Worm (Caenorhabditis elegans) whole organism, L3 larva: Measurements from ENCODE around the gene Y59E9AL.4.
A peak's percentile ranks its signal among the peaks of the same experiment; 100 is the strongest.
"Not testable (repeated sequence)": the region's sequence is repeated elsewhere in the genome, so short reads cannot be mapped to it uniquely, and the experiment has no call there.

Source experiments
- R02D3.7 ChIP-seq: fragments of 150-350 bp; optimal IDR thresholded peaks from 2 replicates; lab custom pipeline; 2014; ENCODE audit warnings: missing biosample characterization, missing genetic modification characterization
- ZK546.5 ChIP-seq: sonication (generic microtip); optimal IDR thresholded peaks from 2 replicates; lab custom pipeline; 2017; ENCODE audit warnings: missing biosample characterization, missing genetic modification characterization
- aly-2 ChIP-seq: fragments of 150-350 bp; optimal IDR thresholded peaks from 2 replicates; lab custom pipeline; 2014; ENCODE audit warnings: missing biosample characterization, missing genetic modification characterization
- ama-1 ChIP-seq: fragments of 150-350 bp; optimal IDR thresholded peaks from 2 replicates; lab custom pipeline; 2018
- ceh-16 ChIP-seq: sonication (generic microtip); optimal IDR thresholded peaks from 2 replicates; lab custom pipeline; 2017; ENCODE audit warnings: missing biosample characterization, missing genetic modification characterization
- ceh-28 ChIP-seq: fragments of 150-350 bp; optimal IDR thresholded peaks from 2 replicates; lab custom pipeline; 2014; ENCODE audit warnings: missing biosample characterization, missing genetic modification reagents, missing genetic modification characterization
- ceh-9 ChIP-seq: sonication (generic microtip); optimal IDR thresholded peaks from 2 replicates; lab custom pipeline; 2018; ENCODE audit warnings: missing biosample characterization, missing genetic modification characterization
- egl-27 ChIP-seq: sonication (generic microtip); optimal IDR thresholded peaks from 4 replicates; lab custom pipeline; 2017; ENCODE audit warnings: missing biosample characterization, missing genetic modification reagents, missing genetic modification characterization
- egl-5 ChIP-seq: fragments of 150-350 bp; optimal IDR thresholded peaks from 2 replicates; lab custom pipeline; 2017; ENCODE audit warnings: missing biosample characterization, missing genetic modification reagents, missing genetic modification characterization, inconsistent platforms
- elt-1 ChIP-seq: fragments of 150-350 bp; optimal IDR thresholded peaks from 2 replicates; lab custom pipeline; 2014; ENCODE audit warnings: missing biosample characterization, missing genetic modification characterization
- elt-3 ChIP-seq, 3 experiments: fragments of 150-350 bp in 1 of 3; sonication (generic microtip) in 2 of 3; optimal IDR thresholded peaks; 2 replicates in 2 of 3; 4 replicates in 1 of 3; lab custom pipeline; 2014 to 2017; ENCODE audit warnings: missing biosample characterization in 3 of 3, missing genetic modification characterization in 3 of 3
- eor-1 ChIP-seq, 2 experiments: fragments of 150-350 bp; optimal IDR thresholded peaks; 2 replicates each; lab custom pipeline; 2014 to 2018; ENCODE audit warnings: missing biosample characterization in 2 of 2, missing genetic modification characterization in 2 of 2
- fkh-2 ChIP-seq: fragments of 150-350 bp; optimal IDR thresholded peaks from 2 replicates; lab custom pipeline; 2014; ENCODE audit warnings: missing biosample characterization, missing genetic modification reagents, missing genetic modification characterization
- fos-1 ChIP-seq: fragments of 150-350 bp; optimal IDR thresholded peaks from 2 replicates; lab custom pipeline; 2014; ENCODE audit warnings: missing biosample characterization, missing genetic modification characterization
- jun-1 ChIP-seq: fragments of 150-350 bp; optimal IDR thresholded peaks from 2 replicates; lab custom pipeline; 2014; ENCODE audit warnings: missing biosample characterization, missing genetic modification reagents, missing genetic modification characterization
- lin-15B ChIP-seq: fragments of 150-350 bp; optimal IDR thresholded peaks from 2 replicates; lab custom pipeline; 2014; ENCODE audit warnings: missing biosample characterization, missing genetic modification characterization
- lin-39 ChIP-seq: fragments of 150-350 bp; optimal IDR thresholded peaks from 2 replicates; lab custom pipeline; 2018; ENCODE audit warnings: missing biosample characterization, missing genetic modification reagents, missing genetic modification characterization
- lsy-12 ChIP-seq: sonication (generic microtip); optimal IDR thresholded peaks from 2 replicates; lab custom pipeline; 2016; ENCODE audit warnings: mild to moderate bottlenecking, missing genetic modification characterization, missing compliant biosample characterization
- mdl-1 ChIP-seq: fragments of 150-350 bp; optimal IDR thresholded peaks from 2 replicates; lab custom pipeline; 2014; ENCODE audit warnings: missing biosample characterization, missing genetic modification characterization
- nfya-1 ChIP-seq: sonication (generic microtip); optimal IDR thresholded peaks from 2 replicates; lab custom pipeline; 2017; ENCODE audit warnings: missing genetic modification characterization, mild to moderate bottlenecking, missing compliant biosample characterization, antibody characterized with exemption, moderate library complexity; ENCODE audit not compliant: insufficient read depth
- nhr-12 ChIP-seq: fragments of 150-350 bp; optimal IDR thresholded peaks from 2 replicates; lab custom pipeline; 2014; ENCODE audit warnings: missing biosample characterization, missing genetic modification characterization
- nhr-23 ChIP-seq: fragments of 150-350 bp; optimal IDR thresholded peaks from 2 replicates; lab custom pipeline; 2014; ENCODE audit warnings: missing biosample characterization, missing genetic modification reagents, missing genetic modification characterization
- nhr-237 ChIP-seq: fragments of 150-350 bp; optimal IDR thresholded peaks from 2 replicates; lab custom pipeline; 2014; ENCODE audit warnings: missing biosample characterization, missing genetic modification characterization
- nhr-43 ChIP-seq: sonication (generic microtip); optimal IDR thresholded peaks from 2 replicates; lab custom pipeline; 2016; ENCODE audit warnings: mild to moderate bottlenecking, missing genetic modification characterization, missing compliant biosample characterization; ENCODE audit not compliant: poor library complexity, severe bottlenecking
- nhr-76 ChIP-seq: fragments of 150-350 bp; sonication (generic microtip); optimal IDR thresholded peaks from 5 replicates; lab custom pipeline; 2014; ENCODE audit warnings: missing biosample characterization, missing genetic modification characterization
- nhr-77 ChIP-seq: fragments of 150-350 bp; optimal IDR thresholded peaks from 2 replicates; lab custom pipeline; 2014; ENCODE audit warnings: missing biosample characterization, missing genetic modification characterization
- pqm-1 ChIP-seq: fragments of 150-350 bp; optimal IDR thresholded peaks from 2 replicates; lab custom pipeline; 2017; ENCODE audit warnings: missing biosample characterization, missing genetic modification characterization, inconsistent platforms
- tbx-2 ChIP-seq: sonication (generic microtip); optimal IDR thresholded peaks from 2 replicates; lab custom pipeline; 2016; ENCODE audit warnings: mild to moderate bottlenecking, missing genetic modification characterization, missing compliant biosample characterization
- unc-39 ChIP-seq: sonication (generic microtip); optimal IDR thresholded peaks from 4 replicates; lab custom pipeline; 2017; ENCODE audit warnings: missing biosample characterization, missing genetic modification characterization
- zag-1 ChIP-seq: fragments of 150-350 bp; optimal IDR thresholded peaks from 2 replicates; lab custom pipeline; 2014; ENCODE audit warnings: missing biosample characterization, missing genetic modification characterization
- ztf-11 ChIP-seq: fragments of 150-350 bp; optimal IDR thresholded peaks from 2 replicates; lab custom pipeline; 2014; ENCODE audit warnings: missing biosample characterization, missing genetic modification characterization
- ztf-4 ChIP-seq: fragments of 150-350 bp; optimal IDR thresholded peaks from 2 replicates; lab custom pipeline; 2014; ENCODE audit warnings: missing biosample characterization, missing genetic modification characterization

Gene Y59E9AL.4

DNA sequence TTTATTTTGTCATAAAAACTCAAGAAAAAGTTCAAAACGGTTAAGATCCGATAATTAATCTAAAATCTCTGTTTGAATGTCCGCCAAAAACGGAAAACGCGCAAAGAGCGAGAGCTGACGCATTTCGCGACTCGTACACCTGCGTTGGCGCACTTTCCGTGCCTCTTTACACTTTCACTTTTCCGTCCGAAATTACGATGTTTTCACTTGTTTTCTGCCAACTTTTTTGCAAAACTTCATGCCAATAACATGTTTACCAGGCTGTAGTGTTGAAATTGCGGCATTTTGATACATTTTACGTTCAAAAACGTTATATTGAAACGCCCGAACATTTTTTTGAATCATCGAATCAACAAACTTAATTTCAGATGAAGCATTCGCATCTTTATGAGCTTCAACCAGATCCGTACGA is 31.2 kb downstream of the Y59E9AL.4 start, which contains the start of gene W03F8.4 (continued):
- TF ChIP-seq elt-1 (tag; lab: Kevin White, UChicago) = peak; percentile 69
- TF ChIP-seq nhr-43 (tag; lab: Kevin White, UChicago) = peak; percentile 91
- peak; percentile 96 for TF ChIP-seq lin-15B (tag; lab: Kevin White, UChicago)
- TF ChIP-seq ZK546.5 (tag; lab: Kevin White, UChicago) = no peak
- no peak for TF ChIP-seq ceh-9 (tag; lab: Kevin White, UChicago)
- peak; percentile 53 for TF ChIP-seq ama-1

DNA sequence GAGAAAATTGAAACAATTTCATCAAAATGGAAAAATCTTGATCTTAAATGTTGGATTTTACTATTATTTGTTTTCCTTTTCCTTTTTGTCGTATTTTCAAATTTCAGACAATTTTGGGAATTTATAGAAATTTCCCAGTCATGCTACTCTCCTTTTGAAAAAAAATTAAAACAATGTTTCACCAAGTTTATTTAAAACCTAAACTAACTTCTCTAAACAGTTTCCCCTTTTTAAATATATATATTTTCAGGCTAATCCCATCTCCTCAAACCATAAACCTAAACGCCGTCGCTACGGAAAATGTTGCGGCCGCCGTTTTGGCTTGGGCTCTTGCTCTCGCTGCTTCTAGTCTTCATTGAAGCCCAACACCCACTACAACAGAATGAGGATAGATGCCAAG is 42.0 kb downstream of the Y59E9AL.4 start, which contains the start of gene lam-1:
Gene lam-1 (plus strand): TSS at position 301 of the 400 bp plus-strand sequence.
- TF ChIP-seq nhr-12 (tag; lab: Kevin White, UChicago) (no peak), ceh-28 (tag; lab: Kevin White, UChicago) (no peak), pqm-1 (tag; lab: Kevin White, UChicago) (no peak), unc-39 (tag; lab: Kevin White, UChicago) (no peak), ceh-16 (no peak), egl-27 (no peak), egl-5 (tag; lab: Kevin White, UChicago) (no peak), zag-1 (no peak), tbx-2 (tag; lab: Kevin White, UChicago) (no peak), elt-3 (tag; optimal IDR thresholded peaks at IDR 0.05; lab: Kevin White, UChicago) (no peak), jun-1 (tag; lab: Kevin White, UChicago) (no peak), nhr-43 (tag; lab: Kevin White, UChicago) (no peak), ztf-4 (no peak), R02D3.7 (tag; lab: Kevin White, UChicago) (no peak), eor-1 (tag; optimal IDR thresholded peaks at IDR 0.05; lab: Kevin White, UChicago) (no peak)
- TF ChIP-seq, all 47 proteins: peak for 0

DNA sequence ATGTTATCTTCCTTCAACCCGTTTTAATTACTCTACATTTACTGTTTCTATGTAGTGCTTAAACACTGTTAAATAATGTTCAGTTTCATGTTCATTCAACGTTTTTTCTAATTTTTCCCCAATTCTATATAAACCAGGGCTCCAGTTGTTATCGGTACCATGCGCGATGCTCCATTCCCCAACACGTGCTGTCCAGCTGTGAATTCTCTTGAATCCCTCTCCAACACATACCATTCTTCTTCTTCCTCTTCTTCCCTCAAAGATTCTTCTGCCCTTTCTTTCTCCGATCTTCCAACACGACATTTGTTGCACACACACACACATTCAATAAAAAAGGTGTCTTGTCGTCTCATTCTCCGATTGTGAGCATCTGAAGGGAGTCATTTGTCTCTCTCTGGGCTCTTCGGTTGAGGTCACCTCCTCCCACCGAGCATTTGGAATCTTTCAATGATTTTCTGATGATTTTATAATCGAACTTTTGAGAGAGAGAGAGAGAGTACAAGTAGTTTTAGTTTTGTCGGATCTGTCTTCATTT is 42.9 kb downstream of the Y59E9AL.4 start:
- TF ChIP-seq eor-1 (tag; optimal IDR thresholded peaks at IDR 0.05; lab: Kevin White, UChicago) (no peak), nfya-1 (tag; lab: Kevin White, UChicago) (peak; percentile 19), ztf-11 (tag; lab: Kevin White, UChicago) (no peak)

DNA sequence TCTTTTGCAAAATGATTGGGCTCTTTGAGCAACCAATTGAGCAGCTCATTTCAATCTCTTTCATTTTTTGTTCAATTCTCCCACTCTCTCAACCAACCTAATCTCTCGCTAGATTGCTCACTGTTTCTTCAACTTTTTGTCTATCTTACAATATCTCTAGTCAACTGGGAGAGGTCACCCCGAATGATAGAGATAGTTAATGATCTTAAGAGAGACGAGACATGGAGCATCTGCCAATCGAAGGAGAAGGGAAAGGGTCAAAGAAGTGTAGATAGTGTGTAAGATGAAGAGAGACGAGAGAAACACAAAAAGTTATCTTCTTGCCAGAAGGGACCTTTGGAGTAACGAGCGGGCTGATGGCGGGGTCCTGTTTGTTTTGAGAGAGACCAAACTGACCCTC is 45.7 kb downstream of the Y59E9AL.4 start:
- TF ChIP-seq mdl-1 (tag; lab: Kevin White, UChicago) = no peak
- no peak for TF ChIP-seq nhr-23 (tag; lab: Kevin White, UChicago)
- TF ChIP-seq nfya-1 (tag; lab: Kevin White, UChicago) = peak; percentile 29
- TF ChIP-seq fos-1 (tag; lab: Kevin White, UChicago) = no peak
- TF ChIP-seq fkh-2 (tag; lab: Kevin White, UChicago) = no peak
- TF ChIP-seq lin-15B (tag; lab: Kevin White, UChicago) = no peak
- TF ChIP-seq eor-1 (tag; optimal IDR thresholded peaks at IDR 0.05; lab: Kevin White, UChicago) = no peak

DNA sequence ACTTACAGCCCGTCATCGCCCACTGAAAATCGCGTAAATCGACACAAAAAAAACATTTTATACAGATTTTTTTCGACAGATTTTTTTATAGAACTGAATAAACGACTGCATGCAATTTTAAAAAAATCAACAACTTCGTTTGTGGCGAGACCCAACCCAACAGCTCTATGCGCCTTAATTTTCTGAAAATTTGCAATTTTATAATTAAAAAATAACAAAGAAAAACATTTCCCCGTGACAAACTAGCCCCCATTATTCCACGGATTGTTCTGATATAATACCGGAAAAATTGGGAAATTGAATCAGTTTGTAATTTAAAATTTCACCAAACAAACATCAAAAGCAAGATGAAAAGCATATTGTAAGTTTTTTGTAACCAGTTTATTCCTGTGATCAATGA is 49.0 kb downstream of the Y59E9AL.4 start, which contains the start of gene ptp-5.1:
Gene ptp-5.1 (plus strand): TSS at position 301 of the 400 bp plus-strand sequence.
- TF ChIP-seq nhr-76 (tag; lab: Kevin White, UChicago) (no peak), tbx-2 (tag; lab: Kevin White, UChicago) (no peak), lsy-12 (tag; lab: Kevin White, UChicago) (no peak), ztf-11 (tag; lab: Kevin White, UChicago) (no peak), ztf-4 (no peak), aly-2 (tag; lab: Kevin White, UChicago) (no peak), nhr-237 (no peak), ceh-9 (tag; lab: Kevin White, UChicago) (no peak)
- TF ChIP-seq, all 47 proteins: peak for 0

DNA sequence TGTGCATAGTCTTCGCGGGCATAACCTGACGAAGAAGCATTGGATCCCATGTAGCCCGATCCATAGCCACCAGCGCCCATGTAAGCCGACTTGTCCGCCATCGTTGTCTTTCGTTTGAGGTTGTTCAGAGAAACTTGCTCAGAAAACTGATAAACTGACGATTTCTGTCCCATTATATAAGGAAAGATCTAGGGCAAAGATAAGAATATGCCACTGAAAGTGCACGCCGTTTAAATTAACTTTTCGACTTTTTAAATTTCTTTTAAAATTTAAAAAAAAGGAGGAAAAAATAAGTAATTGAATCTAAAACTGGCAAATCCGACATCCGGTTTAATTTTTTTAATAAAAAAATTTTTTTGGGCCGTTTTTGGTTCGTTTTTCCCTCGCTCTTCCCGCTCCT is 49.4 kb downstream of the Y59E9AL.4 start, which contains the start of gene nspd-6:
Gene nspd-6 (minus strand): TSS at position 101 of the 400 bp plus-strand sequence.
- not testable (repeated sequence) for TF ChIP-seq elt-3 (tag; optimal IDR thresholded peaks at IDR 0.05; lab: Kevin White, UChicago); lin-39 (tag; lab: Kevin White, UChicago); nhr-77 (tag; lab: Kevin White, UChicago)
